Worm (Caenorhabditis elegans) whole organism, young adult: ENCODE data around the gene dhs-20.

Experiments used
- C17E4.6 ChIP-seq: fragments of 200-800 bp; sonication (Bioruptor generic); IDR thresholded peaks from 2 replicates; pipeline ENCODE4 v1.3.6; 2022; ENCODE audit warnings: missing genetic modification reagents, missing genetic modification characterization, missing compliant biosample characterization
- F55B11.4 ChIP-seq: sonication (generic microtip); optimal IDR thresholded peaks from 2 replicates; lab custom pipeline; 2016; ENCODE audit warnings: missing compliant biosample characterization, missing genetic modification characterization, borderline replicate concordance; ENCODE audit not compliant: insufficient read depth
- Y79H2A.3 ChIP-seq: fragments of 200-800 bp; sonication (Bioruptor generic); conservative IDR thresholded peaks from 2 replicates; pipeline ENCODE4 v1.3.6; 2022; ENCODE audit warnings: missing genetic modification reagents, missing genetic modification characterization, missing compliant biosample characterization
- cebp-1 ChIP-seq, 2 experiments: fragments of 200-800 bp in 1 of 2; sonication (Bioruptor generic) in 1 of 2; sonication (generic microtip) in 1 of 2; IDR thresholded peaks in 1 of 2; optimal IDR thresholded peaks in 1 of 2; 2 replicates each; pipeline versions ENCODE4 v1.3.6 to Lab custom; 2017 to 2022; ENCODE audit warnings: missing compliant biosample characterization in 2 of 2, missing genetic modification characterization in 2 of 2, mild to moderate bottlenecking in 1 of 2, missing genetic modification reagents in 1 of 2, moderate library complexity in 1 of 2
- dpff-1 ChIP-seq: sonication (generic microtip); optimal IDR thresholded peaks from 2 replicates; lab custom pipeline; 2017; ENCODE audit warnings: mild to moderate bottlenecking, missing genetic modification characterization, missing compliant biosample characterization
- dpl-1 ChIP-seq: fragments of 150-350 bp; optimal IDR thresholded peaks from 2 replicates; lab custom pipeline; 2014; ENCODE audit warnings: missing biosample characterization, missing genetic modification reagents, missing genetic modification characterization
- egl-18 ChIP-seq: fragments of 200-800 bp; sonication (Bioruptor generic); IDR thresholded peaks from 2 replicates; pipeline ENCODE4 v1.3.6; 2022; ENCODE audit warnings: missing genetic modification reagents, missing genetic modification characterization, missing compliant biosample characterization
- him-1 ChIP-seq: sonication (generic microtip); optimal IDR thresholded peaks from 2 replicates; lab custom pipeline; 2016; ENCODE audit warnings: missing genotype, missing genetic modification reagents, missing genetic modification characterization, missing compliant biosample characterization
- let-607 ChIP-seq, 2 experiments: fragments of 200-800 bp in 1 of 2; sonication (Bioruptor generic) in 1 of 2; sonication (generic microtip) in 1 of 2; optimal IDR thresholded peaks; 2 replicates each; lab custom pipeline; 2016 to 2018; ENCODE audit warnings: mild to moderate bottlenecking in 2 of 2, missing compliant biosample characterization in 2 of 2, missing genetic modification characterization in 2 of 2, moderate library complexity in 2 of 2, missing genotype in 1 of 2
- lin-54 ChIP-seq: fragments of 200-800 bp; sonication (Bioruptor generic); optimal IDR thresholded peaks from 2 replicates; lab custom pipeline; 2018; ENCODE audit warnings: mild to moderate bottlenecking, missing genetic modification characterization, missing compliant biosample characterization
- rec-8 ChIP-seq, 2 experiments: sonication (generic microtip); optimal IDR thresholded peaks; 2 replicates each; lab custom pipeline; 2016; ENCODE audit warnings: mild to moderate bottlenecking in 2 of 2, missing genetic modification characterization in 2 of 2, missing genetic modification reagents in 2 of 2, missing genotype in 2 of 2, missing biosample characterization in 1 of 2, missing compliant biosample characterization in 1 of 2, moderate library complexity in 1 of 2
- snpc-3.4 ChIP-seq: sonication (generic microtip); optimal IDR thresholded peaks from 2 replicates; lab custom pipeline; 2017; ENCODE audit warnings: missing genetic modification characterization, mild to moderate bottlenecking, missing compliant biosample characterization, antibody characterized with exemption, moderate library complexity, missing genotype, missing genetic modification reagents
- snpc-4 ChIP-seq, 5 experiments: fragments of 150-350 bp in 1 of 5; sonication (generic microtip) in 4 of 5; optimal IDR thresholded peaks; 2 replicates each; lab custom pipeline; 2014 to 2018; ENCODE audit warnings: missing genetic modification characterization in 5 of 5, missing biosample characterization in 3 of 5, antibody characterized with exemption in 2 of 5, mild to moderate bottlenecking in 2 of 5, missing compliant biosample characterization in 2 of 5, missing genotype in 2 of 5, moderate library complexity in 2 of 5, missing genetic modification reagents in 1 of 5
- xnd-1 ChIP-seq: sonication (generic microtip); optimal IDR thresholded peaks from 2 replicates; lab custom pipeline; 2016; ENCODE audit warnings: missing genotype, missing genetic modification reagents, missing genetic modification characterization, missing compliant biosample characterization

DNA sequence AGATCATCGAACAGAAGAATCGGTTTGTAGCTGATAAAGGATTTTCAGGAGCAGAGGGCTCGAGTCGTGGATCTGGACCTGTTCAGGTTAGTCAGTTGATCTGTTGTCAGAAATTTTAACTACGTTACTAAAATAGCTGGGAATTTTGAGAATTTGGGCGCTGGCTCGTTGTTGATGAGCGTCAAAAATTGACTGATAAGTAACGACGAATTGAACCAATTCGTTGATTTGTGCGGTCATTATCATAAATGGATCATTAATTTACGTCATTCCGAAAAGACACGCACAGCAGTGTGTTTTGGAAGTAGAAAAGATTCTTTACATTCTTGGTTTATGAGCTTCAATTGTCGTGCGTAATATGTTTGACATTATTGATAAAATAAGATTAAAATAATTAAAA is 43.5 kb upstream of the dhs-20 start:
- TF ChIP-seq Y79H2A.3 (GFP tag; lab: Robert Waterston, UW), result no peak
- no peak for TF ChIP-seq cebp-1 (GFP tag; IDR thresholded peaks at IDR 0.05; lab: Robert Waterston, UW)
- no peak for TF ChIP-seq cebp-1 (tag; optimal IDR thresholded peaks at IDR 0.05; lab: Kevin White, UChicago)
- TF ChIP-seq dpff-1 (tag; lab: Kevin White, UChicago), result no peak
- no peak for TF ChIP-seq snpc-3.4 (tag; lab: Kevin White, UChicago)
- TF ChIP-seq xnd-1 (tag; lab: Kevin White, UChicago), result no peak
- TF ChIP-seq him-1 (tag; lab: Kevin White, UChicago), result no peak
- TF ChIP-seq rec-8 (tag; optimal IDR thresholded peaks at IDR 0.05; lab: Kevin White, UChicago), result no peak
- no peak for TF ChIP-seq lin-54
- no peak for TF ChIP-seq dpl-1 (GFP tag; lab: Kevin White, UChicago)
- TF ChIP-seq snpc-4 (GFP tag; optimal IDR thresholded peaks at IDR 0.05; lab: Kevin White, UChicago), result no peak
- TF ChIP-seq snpc-4 (tag; optimal IDR thresholded peaks at IDR 0.05; lab: Kevin White, UChicago), result no peak
- no peak for TF ChIP-seq egl-18 (GFP tag; lab: Robert Waterston, UW)
- no peak for TF ChIP-seq F55B11.4
- TF ChIP-seq let-607 (tag; optimal IDR thresholded peaks at IDR 0.05; lab: Kevin White, UChicago), result no peak
- TF ChIP-seq C17E4.6 (GFP tag; lab: Robert Waterston, UW), result no peak
